Worm (Caenorhabditis elegans) whole organism, L3 larva: ENCODE results near the gene ZC132.3.

Source experiments
- pha-4 ChIP-seq: fragments of 150-350 bp; optimal IDR thresholded peaks from 2 replicates; lab custom pipeline; 2014; ENCODE audit warnings: missing biosample characterization, missing genetic modification reagents, missing genetic modification characterization
- unc-62 ChIP-seq: fragments of 150-350 bp; sonication (generic microtip); optimal IDR thresholded peaks from 4 replicates; lab custom pipeline; 2014; ENCODE audit warnings: missing biosample characterization, missing genetic modification reagents, missing genetic modification characterization

- no peak for TF ChIP-seq unc-62
- no peak for TF ChIP-seq pha-4
Observed at ce11 chrV:4298579-4298978, 1.1 kb downstream of the ZC132.3 start, which contains the start of gene ZC132.11.
